Fruit fly (Drosophila melanogaster): ENCODE results near the gene Gmd.

DNA sequence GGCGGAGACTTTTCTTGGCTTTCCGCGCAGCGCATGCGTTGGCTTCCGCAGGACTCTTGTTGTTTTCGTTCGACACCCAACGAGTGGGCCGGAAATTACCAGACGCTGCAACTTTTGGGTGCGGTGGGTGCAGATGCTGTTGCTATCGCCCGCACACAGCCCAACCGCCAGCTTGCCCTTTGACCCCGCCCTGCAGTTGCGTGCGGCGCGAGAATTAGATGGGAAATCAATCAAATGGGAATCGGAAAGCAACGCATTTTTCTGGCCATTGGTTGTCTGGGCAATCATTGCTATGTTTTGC, 28.6 kb upstream of the Gmd start:
- no peak for TF ChIP-seq CG8478 (optimal IDR thresholded peaks at IDR 0.05)
- TF ChIP-seq CTCF (optimal IDR thresholded peaks at IDR 0.05), result no peak

Measured in S2 (cell line).